Worm (Caenorhabditis elegans): ENCODE data around the gene nrx-1.

Gene nrx-1

DNA sequence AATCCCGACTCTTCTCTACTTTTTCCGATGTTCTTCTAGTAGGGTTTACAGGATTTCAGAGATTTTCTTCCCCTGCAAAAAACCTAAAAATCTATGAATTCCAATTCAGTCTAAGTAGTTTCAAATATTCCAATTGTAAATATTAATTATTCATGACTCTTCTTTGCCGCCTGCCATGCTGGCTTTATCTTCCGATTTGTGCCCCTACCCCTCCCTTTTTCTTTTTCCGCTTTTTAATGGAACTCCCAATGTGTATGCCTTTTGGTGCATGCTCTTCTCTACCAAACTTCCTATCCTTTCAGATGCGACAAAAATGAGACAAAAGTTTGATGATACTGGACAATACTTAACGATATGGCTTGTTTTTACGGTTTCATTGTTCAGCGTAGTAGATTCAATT lies at the start of gene nrx-1:
Gene nrx-1 (plus strand): TSS at position 301 of the 400 bp plus-strand sequence.
- TF ChIP-seq cog-1 (tag; optimal IDR thresholded peaks at IDR 0.05) (no peak), T22C8.4 (GFP tag; IDR thresholded peaks at IDR 0.05) (no peak), med-1 (GFP tag; optimal IDR thresholded peaks at IDR 0.05; ENCODE audit: insufficient read depth) (no peak), ztf-23 (GFP tag; IDR thresholded peaks at IDR 0.05) (no peak), ztf-29 (GFP tag; IDR thresholded peaks at IDR 0.05) (no peak), flt-1 (GFP tag; IDR thresholded peaks at IDR 0.05) (no peak), tab-1 (GFP tag; IDR thresholded peaks at IDR 0.05) (no peak), ref-1 (GFP tag; conservative IDR thresholded peaks at IDR 0.05) (no peak), klf-2 (GFP tag; conservative IDR thresholded peaks at IDR 0.05) (no peak)

DNA sequence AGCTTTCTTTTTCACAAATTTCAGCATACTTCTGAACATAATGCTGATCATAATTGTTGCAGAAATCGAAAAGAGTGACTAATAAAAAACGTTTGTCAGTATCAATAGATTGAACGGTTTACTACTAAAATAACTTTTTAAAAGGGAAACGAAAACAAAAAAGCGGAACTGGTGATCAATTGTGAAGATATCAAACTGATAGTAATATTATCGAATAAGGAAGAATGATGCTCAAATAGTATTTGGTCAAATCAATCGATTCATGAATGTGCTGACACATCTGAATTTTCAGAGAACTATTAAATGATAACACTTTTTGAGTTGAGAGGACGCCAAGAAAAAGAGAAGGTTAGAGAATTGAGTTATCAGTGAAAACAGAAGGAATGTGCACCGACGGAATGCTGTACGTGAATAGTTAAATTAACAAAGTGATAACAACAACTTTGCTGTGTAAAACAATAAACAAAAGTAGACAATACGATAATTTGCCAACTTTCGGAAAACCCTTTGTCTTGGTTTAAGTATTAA lies 48.2 kb upstream of the nrx-1 start, which contains the start of gene D1054.5:
Gene D1054.5 (minus strand): TSS at position 51 of the 528 bp plus-strand sequence.
- no peak for TF ChIP-seq klf-2 (GFP tag; conservative IDR thresholded peaks at IDR 0.05)
- no peak for TF ChIP-seq ztf-23 (GFP tag; IDR thresholded peaks at IDR 0.05)
- no peak for TF ChIP-seq tab-1 (GFP tag; IDR thresholded peaks at IDR 0.05)

DNA sequence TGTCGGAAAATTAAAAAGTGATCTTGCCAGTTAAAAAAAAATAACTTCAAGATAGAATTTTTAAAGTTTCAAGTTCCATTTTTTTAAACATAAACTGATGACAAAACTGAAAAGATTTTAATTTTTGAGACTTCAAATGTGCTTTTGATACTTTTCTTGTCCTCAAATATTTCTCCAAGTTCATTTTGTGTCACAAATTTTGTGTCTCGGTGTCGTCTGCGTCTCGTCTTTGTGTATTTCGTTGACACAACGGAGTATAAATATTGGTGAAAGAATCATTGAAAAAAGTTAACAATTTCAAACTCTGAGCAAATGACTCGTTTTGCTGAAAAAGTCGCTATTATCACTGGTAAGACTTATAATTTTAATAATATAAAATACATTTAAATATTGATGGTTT lies 40.8 kb upstream of the nrx-1 start, which contains the start of gene D1054.8:
Gene D1054.8 (plus strand): TSS at position 301 of the 400 bp plus-strand sequence.
- no peak for TF ChIP-seq flt-1 (GFP tag; IDR thresholded peaks at IDR 0.05)
- no peak for TF ChIP-seq ref-1 (GFP tag; conservative IDR thresholded peaks at IDR 0.05)
- TF ChIP-seq T22C8.4 (GFP tag; IDR thresholded peaks at IDR 0.05), result no peak
- TF ChIP-seq cog-1 (tag; optimal IDR thresholded peaks at IDR 0.05), result no peak
- TF ChIP-seq ztf-23 (GFP tag; IDR thresholded peaks at IDR 0.05), result no peak
- no peak for TF ChIP-seq tab-1 (GFP tag; IDR thresholded peaks at IDR 0.05)
- no peak for TF ChIP-seq ztf-29 (GFP tag; IDR thresholded peaks at IDR 0.05)
- no peak for TF ChIP-seq klf-2 (GFP tag; conservative IDR thresholded peaks at IDR 0.05)

DNA sequence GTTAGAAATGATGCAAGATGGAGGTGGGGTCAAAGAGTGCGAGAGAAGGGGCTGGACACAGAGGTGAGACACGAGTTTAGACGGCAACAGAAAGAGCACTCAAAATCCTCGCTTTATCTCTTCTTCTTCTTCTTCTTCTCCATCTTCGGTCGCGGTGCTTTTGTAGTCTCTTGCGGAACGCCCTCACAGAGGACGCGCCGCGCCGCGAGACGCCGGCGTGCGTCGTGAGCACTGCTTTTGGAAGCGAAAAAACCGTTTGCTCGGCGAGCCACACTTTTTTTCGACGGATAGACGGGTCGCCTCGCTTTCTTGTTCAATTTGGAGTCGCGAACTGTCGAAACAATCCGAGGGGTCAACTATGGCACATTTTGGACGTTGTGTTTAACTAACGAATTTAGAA lies 33.9 kb upstream of the nrx-1 start, which contains the start of gene D1054.9:
Gene D1054.9 (minus strand): TSS at position 137 of the 400 bp plus-strand sequence.
- TF ChIP-seq cog-1 (tag; optimal IDR thresholded peaks at IDR 0.05), result no peak

DNA sequence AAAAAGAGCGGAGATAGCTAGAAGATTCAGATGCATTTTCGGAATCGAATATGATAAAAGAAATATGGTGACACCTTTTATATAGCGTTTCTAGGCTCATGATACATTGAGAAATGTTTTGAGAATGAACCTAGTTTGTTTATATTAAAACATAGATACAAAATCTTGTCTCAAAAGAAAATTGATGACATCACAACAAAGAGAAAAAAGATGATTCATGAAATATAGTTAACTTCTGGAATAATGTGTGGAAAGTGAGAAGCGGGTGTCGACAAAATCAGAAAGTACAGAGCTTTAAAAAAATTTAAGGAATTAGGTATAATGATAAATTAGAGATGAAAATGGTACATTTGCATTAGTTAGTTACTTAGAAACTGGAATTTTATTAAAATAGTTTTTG lies 32.0 kb upstream of the nrx-1 start, which contains the start of gene D1054.10:
Gene D1054.10 (minus strand): TSS at position 101 of the 400 bp plus-strand sequence.
- TF ChIP-seq T22C8.4 (GFP tag; IDR thresholded peaks at IDR 0.05) (no peak), ztf-23 (GFP tag; IDR thresholded peaks at IDR 0.05) (no peak)

DNA sequence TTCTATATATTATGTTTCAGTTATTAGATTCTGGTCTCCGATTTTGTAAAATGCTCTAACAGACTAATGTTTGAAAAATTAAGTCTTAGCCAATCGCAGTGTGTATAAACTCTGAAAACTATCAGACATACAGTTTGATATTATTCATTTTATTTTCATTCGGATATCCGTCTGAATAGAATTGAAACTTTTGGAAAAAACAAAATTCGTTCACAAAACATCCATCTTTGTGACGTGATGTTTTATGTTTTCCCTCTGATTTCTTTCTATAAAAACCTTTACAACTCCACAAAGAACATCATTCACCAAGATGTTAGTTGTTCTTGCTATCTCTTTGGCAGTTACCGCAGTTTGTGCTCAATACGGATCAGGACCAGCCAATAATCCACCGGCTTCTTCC lies 31.3 kb upstream of the nrx-1 start, which contains the start of gene ule-3:
Gene ule-3 (plus strand): TSS at position 301 of the 400 bp plus-strand sequence.
- no peak for TF ChIP-seq cog-1 (tag; optimal IDR thresholded peaks at IDR 0.05)
- TF ChIP-seq tab-1 (GFP tag; IDR thresholded peaks at IDR 0.05), result no peak
- no peak for TF ChIP-seq klf-2 (GFP tag; conservative IDR thresholded peaks at IDR 0.05)
- no peak for TF ChIP-seq med-1 (GFP tag; optimal IDR thresholded peaks at IDR 0.05; ENCODE audit: insufficient read depth)

DNA sequence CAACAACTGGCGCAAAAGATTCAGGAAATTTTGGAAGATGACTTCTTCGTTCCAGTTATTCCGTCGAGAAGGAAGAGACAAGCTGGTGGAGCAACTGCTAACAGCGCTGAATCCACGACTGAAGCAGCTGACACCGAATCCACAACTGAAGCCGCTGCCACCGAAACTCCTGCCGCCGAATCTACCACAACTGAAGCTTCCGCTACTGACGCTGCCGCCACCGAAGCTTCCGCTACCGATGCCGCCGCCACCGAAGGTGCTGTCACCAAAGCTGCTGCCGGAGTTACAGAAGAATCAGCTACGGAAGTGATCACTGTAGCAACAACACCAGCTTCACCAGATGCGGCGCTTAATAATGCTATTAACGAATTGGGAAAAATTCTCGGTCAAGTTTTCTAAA lies 30.3 kb upstream of the nrx-1 start:
- TF ChIP-seq cog-1 (tag; optimal IDR thresholded peaks at IDR 0.05) (no peak), flt-1 (GFP tag; IDR thresholded peaks at IDR 0.05) (no peak), ref-1 (GFP tag; conservative IDR thresholded peaks at IDR 0.05) (no peak), ztf-29 (GFP tag; IDR thresholded peaks at IDR 0.05) (no peak), tab-1 (GFP tag; IDR thresholded peaks at IDR 0.05) (no peak), med-1 (GFP tag; optimal IDR thresholded peaks at IDR 0.05; ENCODE audit: insufficient read depth) (no peak), T22C8.4 (GFP tag; IDR thresholded peaks at IDR 0.05) (no peak), ztf-23 (GFP tag; IDR thresholded peaks at IDR 0.05) (no peak), klf-2 (GFP tag; conservative IDR thresholded peaks at IDR 0.05) (no peak)

DNA sequence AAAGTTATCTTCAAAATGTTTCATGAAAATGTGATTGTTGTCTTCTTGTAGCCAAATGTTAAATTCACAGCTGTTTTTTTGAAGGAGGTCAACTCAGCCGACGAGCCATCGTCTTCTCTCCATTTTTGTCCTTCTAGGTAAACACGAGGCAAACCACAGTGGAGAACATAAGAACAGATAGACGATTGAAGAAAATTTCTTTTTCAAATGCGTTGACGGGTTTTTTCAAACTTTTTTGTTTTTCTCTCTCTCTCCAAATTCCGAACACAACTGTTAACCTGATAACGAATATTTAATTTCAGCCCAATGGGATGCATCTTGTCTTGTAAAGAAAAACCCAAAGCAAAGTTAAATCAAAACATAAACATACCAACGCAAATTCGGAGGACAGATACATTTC lies 29.3 kb upstream of the nrx-1 start, which contains the start of gene D1054.19:
Gene D1054.19 (plus strand): TSS at position 301 of the 400 bp plus-strand sequence.
- TF ChIP-seq tab-1 (GFP tag; IDR thresholded peaks at IDR 0.05), result no peak
- TF ChIP-seq flt-1 (GFP tag; IDR thresholded peaks at IDR 0.05), result no peak
- TF ChIP-seq cog-1 (tag; optimal IDR thresholded peaks at IDR 0.05), result no peak
- no peak for TF ChIP-seq med-1 (GFP tag; optimal IDR thresholded peaks at IDR 0.05; ENCODE audit: insufficient read depth)
- TF ChIP-seq ztf-29 (GFP tag; IDR thresholded peaks at IDR 0.05), result no peak
- no peak for TF ChIP-seq ref-1 (GFP tag; conservative IDR thresholded peaks at IDR 0.05)
- no peak for TF ChIP-seq T22C8.4 (GFP tag; IDR thresholded peaks at IDR 0.05)
- TF ChIP-seq klf-2 (GFP tag; conservative IDR thresholded peaks at IDR 0.05), result no peak
- TF ChIP-seq ztf-23 (GFP tag; IDR thresholded peaks at IDR 0.05), result no peak

DNA sequence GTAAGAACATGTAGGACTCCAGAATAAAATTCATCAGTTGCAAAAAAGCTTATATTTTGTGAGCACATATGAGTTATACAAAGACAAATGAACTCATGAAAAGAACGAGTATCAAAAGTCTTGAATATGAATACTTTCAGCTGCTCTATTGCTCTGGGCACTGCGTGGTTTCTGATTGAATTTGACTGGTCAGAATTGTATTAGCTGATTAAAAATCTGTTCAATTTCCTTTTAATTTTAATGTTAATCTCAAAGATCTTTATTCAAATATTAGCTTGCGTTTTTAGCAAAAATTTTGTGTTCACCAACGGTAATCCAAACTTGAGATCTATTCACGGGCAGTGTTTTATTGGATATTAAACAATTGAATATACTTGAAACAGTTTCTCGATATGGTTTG lies 26.7 kb upstream of the nrx-1 start, which contains the start of gene srh-184:
Gene srh-184 (minus strand): TSS at position 101 of the 400 bp plus-strand sequence.
- TF ChIP-seq cog-1 (tag; optimal IDR thresholded peaks at IDR 0.05) (no peak), med-1 (GFP tag; optimal IDR thresholded peaks at IDR 0.05; ENCODE audit: insufficient read depth) (no peak), flt-1 (GFP tag; IDR thresholded peaks at IDR 0.05) (no peak), ref-1 (GFP tag; conservative IDR thresholded peaks at IDR 0.05) (no peak), ztf-29 (GFP tag; IDR thresholded peaks at IDR 0.05) (no peak), T22C8.4 (GFP tag; IDR thresholded peaks at IDR 0.05) (no peak), ztf-23 (GFP tag; IDR thresholded peaks at IDR 0.05) (no peak), tab-1 (GFP tag; IDR thresholded peaks at IDR 0.05) (no peak), klf-2 (GFP tag; conservative IDR thresholded peaks at IDR 0.05) (no peak)

DNA sequence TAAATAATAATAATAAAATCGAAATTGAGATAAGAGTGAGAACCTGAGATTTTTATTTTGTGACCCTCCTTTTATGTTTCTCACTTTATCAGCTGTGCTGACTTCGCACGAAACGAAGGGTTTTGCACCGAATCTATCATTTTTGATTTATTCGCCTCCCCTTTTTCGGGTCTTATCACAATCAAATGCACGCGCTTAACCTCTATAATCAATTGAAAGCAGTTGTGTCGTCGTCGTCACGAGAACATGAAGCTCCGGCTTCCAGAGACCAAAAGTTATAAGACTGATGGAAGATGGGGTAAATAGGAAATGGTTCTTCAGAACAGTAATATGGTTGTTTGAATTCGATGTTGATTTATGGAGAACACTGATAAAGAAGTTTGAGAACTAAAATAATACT lies 23.7 kb upstream of the nrx-1 start, which contains the start of gene D1054.18:
Gene D1054.18 (minus strand): TSS at position 45 of the 400 bp plus-strand sequence.
- TF ChIP-seq ref-1 (GFP tag; conservative IDR thresholded peaks at IDR 0.05), result no peak
- no peak for TF ChIP-seq klf-2 (GFP tag; conservative IDR thresholded peaks at IDR 0.05)
- TF ChIP-seq tab-1 (GFP tag; IDR thresholded peaks at IDR 0.05), result no peak
- no peak for TF ChIP-seq cog-1 (tag; optimal IDR thresholded peaks at IDR 0.05)
- no peak for TF ChIP-seq ztf-29 (GFP tag; IDR thresholded peaks at IDR 0.05)
- TF ChIP-seq T22C8.4 (GFP tag; IDR thresholded peaks at IDR 0.05), result no peak
- no peak for TF ChIP-seq ztf-23 (GFP tag; IDR thresholded peaks at IDR 0.05)
- no peak for TF ChIP-seq med-1 (GFP tag; optimal IDR thresholded peaks at IDR 0.05; ENCODE audit: insufficient read depth)
- no peak for TF ChIP-seq flt-1 (GFP tag; IDR thresholded peaks at IDR 0.05)

Measured in whole organism, midembryonic.